Fruit fly (Drosophila melanogaster): Measurements from ENCODE around the gene kon.
A peak's percentile ranks its signal among the peaks of the same experiment; 100 is the strongest.

kon gene

DNA sequence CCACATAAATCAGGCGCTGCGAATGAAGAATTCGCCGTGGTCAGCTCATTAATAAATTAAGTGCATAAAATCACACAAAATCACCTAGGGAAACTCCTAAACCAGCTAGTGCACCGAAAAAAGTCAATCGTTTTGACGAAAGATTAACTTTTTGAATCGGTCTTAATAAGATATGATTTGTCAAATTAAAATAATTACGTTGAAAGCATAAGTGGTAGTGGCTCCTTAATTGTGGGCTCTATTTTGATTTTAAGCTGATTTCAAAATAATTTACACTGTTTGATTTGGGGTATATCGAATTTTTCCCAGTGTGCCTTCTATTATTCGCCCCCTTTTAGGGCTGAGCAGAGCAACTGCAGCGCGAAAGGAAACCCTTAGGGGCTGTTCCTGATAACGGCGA is 1.7 kb upstream of the kon start (continued):
- TF ChIP-seq HLHmδ (GFP tag; optimal IDR thresholded peaks at IDR 0.05): no peak
- TF ChIP-seq CG33557 (GFP tag; optimal IDR thresholded peaks at IDR 0.05): peak; percentile 12
- TF ChIP-seq sens (GFP tag): peak; percentile 96
- peak; percentile 11 for TF ChIP-seq CG17385 (GFP tag; optimal IDR thresholded peaks at IDR 0.05)
- TF ChIP-seq ken (GFP tag; IDR thresholded peaks at IDR 0.05): no peak
- TF ChIP-seq croc (GFP tag; conservative IDR thresholded peaks at IDR 0.05): peak; percentile 41; the same call in 1 of the 3 replicates
- TF ChIP-seq Deaf1 (tag; optimal IDR thresholded peaks at IDR 0.05): peak; percentile 7
- peak; percentile 70 for TF ChIP-seq CG10979 (tag; optimal IDR thresholded peaks at IDR 0.05)
- TF ChIP-seq Ssrp (tag; optimal IDR thresholded peaks at IDR 0.05): peak; percentile 42
- TF ChIP-seq CG17829 (tag; optimal IDR thresholded peaks at IDR 0.05): peak; percentile 59
- no peak for TF ChIP-seq Sry-β (GFP tag; optimal IDR thresholded peaks at IDR 0.05)
- peak; percentile 34; the same call in 1 of the 2 replicates for TF ChIP-seq CG11696 (GFP tag; IDR thresholded peaks at IDR 0.05)
- TF ChIP-seq otp (GFP tag; IDR thresholded peaks at IDR 0.05): 0 out of 3 replicates have a peak, but pooled peaks have one; percentile 35
- no peak for TF ChIP-seq D (optimal IDR thresholded peaks at IDR 0.05)
- peak; percentile 54 for TF ChIP-seq D (GFP tag; optimal IDR thresholded peaks at IDR 0.05)
- TF ChIP-seq CG12391 (tag; optimal IDR thresholded peaks at IDR 0.05): peak; percentile 62
- peak; percentile 67 for TF ChIP-seq chn (GFP tag; optimal IDR thresholded peaks at IDR 0.05)
- peak; percentile 49 for TF ChIP-seq phol (tag; optimal IDR thresholded peaks at IDR 0.05)
- no peak for TF ChIP-seq hkb (optimal IDR thresholded peaks at IDR 0.05)
- TF ChIP-seq hkb (GFP tag; IDR thresholded peaks at IDR 0.05): peak; percentile 60
- no peak for TF ChIP-seq odd (GFP tag; optimal IDR thresholded peaks at IDR 0.05)
- TF ChIP-seq jing (GFP tag; optimal IDR thresholded peaks at IDR 0.05): peak; percentile 15
- TF ChIP-seq Hr51 (GFP tag; optimal IDR thresholded peaks at IDR 0.05): peak in 1 of 2 experiments; percentile 1
- TF ChIP-seq Optix (GFP tag; IDR thresholded peaks at IDR 0.05): no peak
- 0 out of 2 replicates have a peak, but pooled peaks have one; percentile 29 for TF ChIP-seq peb (GFP tag; IDR thresholded peaks at IDR 0.05)
- no peak for TF ChIP-seq luna (GFP tag; optimal IDR thresholded peaks at IDR 0.05)
- TF ChIP-seq D19A (tag; optimal IDR thresholded peaks at IDR 0.05): peak; percentile 30
- peak; percentile 46 for TF ChIP-seq trem (tag; optimal IDR thresholded peaks at IDR 0.05)
- TF ChIP-seq Camta (GFP tag; optimal IDR thresholded peaks at IDR 0.05): peak; percentile 19
- peak; percentile 63 for TF ChIP-seq CG8388 (GFP tag; optimal IDR thresholded peaks at IDR 0.05)
- TF ChIP-seq crc (GFP tag; optimal IDR thresholded peaks at IDR 0.05): no peak
- no peak for TF ChIP-seq toy (GFP tag; IDR thresholded peaks at IDR 0.05)
- peak; percentile 45 for TF ChIP-seq grau (tag; optimal IDR thresholded peaks at IDR 0.05)
- peak; percentile 3 for TF ChIP-seq CG33213 (GFP tag; optimal IDR thresholded peaks at IDR 0.05)
- TF ChIP-seq maf-S (GFP tag; optimal IDR thresholded peaks at IDR 0.05): no peak
- peak; percentile 26 for TF ChIP-seq gcm (GFP tag; optimal IDR thresholded peaks at IDR 0.05)
- no peak for TF ChIP-seq CG10431 (GFP tag; optimal IDR thresholded peaks at IDR 0.05)
- peak; percentile 36; the same call in 1 of the 2 replicates for TF ChIP-seq vvl (GFP tag; IDR thresholded peaks at IDR 0.05)
- no peak for TF ChIP-seq CG4730 (GFP tag; IDR thresholded peaks at IDR 0.05)
- TF ChIP-seq Blimp-1 (GFP tag; optimal IDR thresholded peaks at IDR 0.05): peak; percentile 47
- TF ChIP-seq nerfin-1 (tag; optimal IDR thresholded peaks at IDR 0.05): no peak
- peak; percentile 22 for TF ChIP-seq btn (GFP tag; optimal IDR thresholded peaks at IDR 0.05)
- TF ChIP-seq row (GFP tag; IDR thresholded peaks at IDR 0.05): peak; percentile 64; the same call in 2 of the 3 replicates
- no peak for TF ChIP-seq CG3407 (GFP tag; optimal IDR thresholded peaks at IDR 0.05)
- no peak for TF ChIP-seq sisA (GFP tag; IDR thresholded peaks at IDR 0.05)
- no peak for TF ChIP-seq Dip2 (GFP tag; IDR thresholded peaks at IDR 0.05)
- 0 out of 2 replicates have a peak, but pooled peaks have one; percentile 10 for TF ChIP-seq esg (GFP tag; conservative IDR thresholded peaks at IDR 0.05)
- TF ChIP-seq CG3838 (GFP tag; optimal IDR thresholded peaks at IDR 0.05): no peak
- peak in 1 of 3 experiments; percentile 59 for TF ChIP-seq lola (GFP tag; optimal IDR thresholded peaks at IDR 0.05)
- peak; percentile 49 for TF ChIP-seq CG1603 (tag; optimal IDR thresholded peaks at IDR 0.05)
- peak; percentile 2 for TF ChIP-seq CG10462 (GFP tag; optimal IDR thresholded peaks at IDR 0.05)
